Worm (Caenorhabditis elegans): ENCODE data around the gene ZC196.3.

ce11 chrV:8768481-8768959, 32.1 kb downstream of the ZC196.3 start, which contains the start of gene B0507.3:
- TF ChIP-seq efl-1 (optimal IDR thresholded peaks at IDR 0.05): no peak
- no peak for TF ChIP-seq efl-1 (GFP tag; optimal IDR thresholded peaks at IDR 0.05 in 1 of 2)
- no peak for TF ChIP-seq C04F5.9 (tag; optimal IDR thresholded peaks at IDR 0.05)
- no peak for TF ChIP-seq unc-86 (tag; optimal IDR thresholded peaks at IDR 0.05)
- TF ChIP-seq nhr-77 (tag; optimal IDR thresholded peaks at IDR 0.05): no peak
- TF ChIP-seq dsc-1 (tag; optimal IDR thresholded peaks at IDR 0.05): no peak
- TF ChIP-seq mep-1 (tag; optimal IDR thresholded peaks at IDR 0.05): no peak
- TF ChIP-seq ceh-82 (tag; optimal IDR thresholded peaks at IDR 0.05): no peak
- no peak for TF ChIP-seq mab-9 (GFP tag; IDR thresholded peaks at IDR 0.05)

All from whole organism, L1 larva.